Worm (Caenorhabditis elegans): Measurements from ENCODE around the gene srw-33.

srw-33 gene

ce11 chrV:15454322-15454721 is 3.0 kb upstream of the srw-33 start:
- TF ChIP-seq pha-2 (tag; optimal IDR thresholded peaks at IDR 0.05), result no peak
- TF ChIP-seq F13H6.1 (tag; optimal IDR thresholded peaks at IDR 0.05), result no peak
- TF ChIP-seq rnt-1 (tag; optimal IDR thresholded peaks at IDR 0.05), result no peak
- no peak for TF ChIP-seq tbx-2 (tag; optimal IDR thresholded peaks at IDR 0.05)
- no peak for TF ChIP-seq tbx-7 (tag; optimal IDR thresholded peaks at IDR 0.05)
- no peak for TF ChIP-seq fkh-10 (GFP tag; optimal IDR thresholded peaks at IDR 0.05)

- TF ChIP-seq npax-4 (tag; optimal IDR thresholded peaks at IDR 0.05) (no peak), elt-4 (tag; optimal IDR thresholded peaks at IDR 0.05) (no peak), nfya-1 (tag; optimal IDR thresholded peaks at IDR 0.05) (no peak), ztf-16 (tag; optimal IDR thresholded peaks at IDR 0.05) (no peak), ceh-14 (tag; optimal IDR thresholded peaks at IDR 0.05) (no peak), lim-6 (tag; optimal IDR thresholded peaks at IDR 0.05) (no peak), sox-2 (GFP tag; IDR thresholded peaks at IDR 0.05) (no peak), ceh-30 (tag; optimal IDR thresholded peaks at IDR 0.05) (no peak)
Measured at ce11 chrV:15448865-15449264, 2.5 kb downstream of the srw-33 start, which contains the start of gene T26H5.14. Gene T26H5.14 (plus strand): TSS chrV:15449165.

ce11 chrV:15448408-15448807 is 2.9 kb downstream of the srw-33 start, which contains the start of gene T26H5.4:
Gene T26H5.4 (minus strand): TSS chrV:15448701.
- TF ChIP-seq Y22D7AL.16 (tag; optimal IDR thresholded peaks at IDR 0.05), result no peak
- no peak for TF ChIP-seq pat-9 (tag; optimal IDR thresholded peaks at IDR 0.05)
- TF ChIP-seq elt-2 (tag; optimal IDR thresholded peaks at IDR 0.05), result peak; percentile 57

ce11 chrV:15445437-15445836 is 5.9 kb downstream of the srw-33 start, which contains the start of gene srh-239:
Gene srh-239 (plus strand): TSS chrV:15445737.
- no peak for TF ChIP-seq pqm-1 (tag; optimal IDR thresholded peaks at IDR 0.05)
- TF ChIP-seq unc-42 (tag; optimal IDR thresholded peaks at IDR 0.05), result no peak
- TF ChIP-seq eyg-1 (tag; optimal IDR thresholded peaks at IDR 0.05), result no peak
- no peak for TF ChIP-seq nfya-1 (tag; optimal IDR thresholded peaks at IDR 0.05)
- TF ChIP-seq syd-9 (tag; optimal IDR thresholded peaks at IDR 0.05), result no peak
- no peak for TF ChIP-seq ceh-2 (tag; optimal IDR thresholded peaks at IDR 0.05)
- TF ChIP-seq ref-2 (tag; optimal IDR thresholded peaks at IDR 0.05), result no peak
- no peak for TF ChIP-seq ceh-18 (tag; optimal IDR thresholded peaks at IDR 0.05)
- no peak for TF ChIP-seq elt-4 (tag; optimal IDR thresholded peaks at IDR 0.05)
- no peak for TF ChIP-seq K02D7.2 (tag; optimal IDR thresholded peaks at IDR 0.05)
- TF ChIP-seq F13H6.1 (tag; optimal IDR thresholded peaks at IDR 0.05), result no peak
- TF ChIP-seq hlh-13 (GFP tag; optimal IDR thresholded peaks at IDR 0.05), result no peak
- no peak for TF ChIP-seq ceh-48 (tag; optimal IDR thresholded peaks at IDR 0.05)
- no peak for TF ChIP-seq ets-4 (tag; optimal IDR thresholded peaks at IDR 0.05)
- TF ChIP-seq fkh-10 (GFP tag; optimal IDR thresholded peaks at IDR 0.05), result no peak
- TF ChIP-seq pros-1 (tag; optimal IDR thresholded peaks at IDR 0.05), result no peak
- TF ChIP-seq gmeb-2 (tag; optimal IDR thresholded peaks at IDR 0.05), result no peak
- no peak for TF ChIP-seq hlh-8 (tag; optimal IDR thresholded peaks at IDR 0.05)
- TF ChIP-seq ama-1 (optimal IDR thresholded peaks at IDR 0.05), result no peak
- TF ChIP-seq ceh-14 (tag; optimal IDR thresholded peaks at IDR 0.05), result no peak

ce11 chrV:15444615-15445014 is 6.7 kb downstream of the srw-33 start, which contains the start of gene T26H5.9:
Gene T26H5.9 (plus strand): TSS chrV:15444916.
- TF ChIP-seq sox-2 (GFP tag; IDR thresholded peaks at IDR 0.05) (no peak), ceh-31 (tag; optimal IDR thresholded peaks at IDR 0.05) (no peak), unc-3 (GFP tag; conservative IDR thresholded peaks at IDR 0.05) (no peak), unc-3 (tag; optimal IDR thresholded peaks at IDR 0.05) (no peak), mec-3 (tag; optimal IDR thresholded peaks at IDR 0.05; ENCODE audit: borderline replicate concordance) (no peak), nfya-1 (tag; optimal IDR thresholded peaks at IDR 0.05) (no peak), Y22D7AL.16 (tag; optimal IDR thresholded peaks at IDR 0.05) (no peak), syd-9 (tag; optimal IDR thresholded peaks at IDR 0.05) (no peak), pha-4 (tag; optimal IDR thresholded peaks at IDR 0.05) (no peak), pat-9 (tag; optimal IDR thresholded peaks at IDR 0.05) (no peak), dmd-4 (tag; optimal IDR thresholded peaks at IDR 0.05; ENCODE audit: borderline replicate concordance) (no peak), fkh-6 (tag; optimal IDR thresholded peaks at IDR 0.05) (no peak)

Data from whole organism, late embryonic.